Fruit fly (Drosophila melanogaster): ENCODE measurements around the gene tomb.

Gene tomb

DNA sequence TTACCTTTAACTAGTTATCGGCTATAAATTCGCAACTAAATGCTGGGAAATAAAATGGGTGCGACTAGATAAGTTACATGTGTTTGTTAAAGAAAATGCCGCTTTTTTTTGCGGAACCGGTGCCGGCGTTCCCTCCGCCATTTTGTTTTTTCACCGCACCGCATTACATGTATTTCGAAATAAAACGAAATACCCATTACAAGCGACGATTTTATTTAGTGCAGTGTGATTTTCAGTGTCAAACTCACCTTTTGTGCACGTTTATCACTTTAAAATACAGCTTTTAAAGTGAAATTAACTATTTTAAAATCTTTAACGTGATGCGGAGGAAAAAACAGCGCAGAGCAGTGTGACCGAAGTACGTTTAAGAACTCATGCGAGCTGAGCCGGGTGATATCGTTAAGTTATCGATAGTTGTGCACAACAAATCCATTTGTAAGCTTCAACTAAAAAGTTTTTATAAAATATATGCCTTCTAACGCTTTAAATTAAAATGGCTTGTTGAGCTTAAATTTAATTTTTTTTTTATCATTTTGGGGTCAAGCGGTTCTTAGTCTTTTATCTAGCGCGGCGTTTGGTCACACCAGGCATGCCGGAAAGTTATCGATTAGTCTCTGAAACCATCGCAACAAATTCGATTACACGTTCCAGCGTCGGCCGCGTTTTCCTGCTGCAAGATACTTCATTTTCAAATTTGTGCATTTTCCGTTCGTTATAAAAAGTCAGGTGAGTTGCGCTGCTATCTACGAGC, 5.6 kb upstream of the tomb start, which contains the start of the genes Hel25E and Lam:
Hel25E (minus strand) TSS at position 380 of the 751 bp plus-strand sequence.
Lam (plus strand) TSS at position 546 of the 751 bp plus-strand sequence.
- TF ChIP-seq Mnt (GFP tag; optimal IDR thresholded peaks at IDR 0.05): peak; percentile 56
- TF ChIP-seq CG5204 (GFP tag; optimal IDR thresholded peaks at IDR 0.05): no peak
- TF ChIP-seq CG7101 (tag; optimal IDR thresholded peaks at IDR 0.05): peak; percentile 5
- TF ChIP-seq CG11617 (GFP tag; optimal IDR thresholded peaks at IDR 0.05): peak; percentile 40

DNA sequence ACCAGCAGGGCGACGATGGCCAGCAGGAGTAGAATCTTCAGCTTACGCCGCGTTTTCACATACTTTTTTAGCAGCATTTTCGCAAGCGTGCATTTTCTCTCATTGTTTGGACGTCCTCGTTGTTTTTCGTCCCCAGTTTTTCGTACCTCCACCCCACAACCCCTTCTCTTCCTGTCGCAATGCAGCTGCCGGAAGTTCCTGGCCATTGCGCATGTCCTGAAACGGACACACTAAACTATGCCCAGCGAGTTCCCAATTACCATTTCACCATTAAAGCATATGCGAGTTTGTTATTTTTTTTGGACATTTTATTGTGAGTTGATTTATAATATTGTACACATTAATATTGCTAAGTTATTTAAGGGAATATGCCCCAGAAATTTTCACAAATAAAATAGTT, 2.5 kb upstream of the tomb start, which contains the start of gene CG14015:
CG14015 (minus strand) TSS at position 163 of the 400 bp plus-strand sequence.
- TF ChIP-seq CG12768 (GFP tag; optimal IDR thresholded peaks at IDR 0.05) (no peak), Crg-1 (GFP tag; optimal IDR thresholded peaks at IDR 0.05) (no peak)

DNA sequence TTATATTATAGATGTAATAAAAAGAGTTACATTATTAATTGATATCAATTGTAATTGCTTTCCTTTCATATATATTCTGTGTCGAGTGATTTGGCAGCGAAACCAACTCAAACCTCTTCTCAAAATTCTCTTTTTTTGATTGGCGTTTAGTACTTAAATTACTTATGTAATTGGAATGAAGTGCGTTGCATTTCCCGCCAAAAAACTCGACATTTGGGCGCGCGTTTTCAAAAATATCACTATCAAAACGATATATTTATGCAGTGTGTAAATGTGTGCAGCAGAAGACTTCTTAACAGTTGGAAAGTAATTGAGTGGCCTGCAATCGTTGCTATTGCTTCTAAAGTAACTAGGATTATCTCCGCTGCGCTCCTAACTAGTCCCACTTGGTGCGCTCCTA, 505 bp upstream of the tomb start:
- no peak for TF ChIP-seq cic (GFP tag; optimal IDR thresholded peaks at IDR 0.05)
- TF ChIP-seq Crg-1 (GFP tag; optimal IDR thresholded peaks at IDR 0.05): no peak
- no peak for TF ChIP-seq pad (GFP tag; optimal IDR thresholded peaks at IDR 0.05)
- TF ChIP-seq CG14711 (tag; optimal IDR thresholded peaks at IDR 0.05): no peak
- no peak for TF ChIP-seq CG11617 (GFP tag; optimal IDR thresholded peaks at IDR 0.05)
- no peak for TF ChIP-seq CG7101 (tag; optimal IDR thresholded peaks at IDR 0.05)
- TF ChIP-seq bab1 (GFP tag; optimal IDR thresholded peaks at IDR 0.05): no peak
- TF ChIP-seq CG1620 (GFP tag; optimal IDR thresholded peaks at IDR 0.05): no peak
- no peak for TF ChIP-seq cnc (optimal IDR thresholded peaks at IDR 0.05)
- no peak for TF ChIP-seq CG5204 (GFP tag; optimal IDR thresholded peaks at IDR 0.05)
- TF ChIP-seq CG12768 (GFP tag; optimal IDR thresholded peaks at IDR 0.05): no peak
- no peak for TF ChIP-seq kay (GFP tag; ENCODE audit: borderline replicate concordance)
- TF ChIP-seq CG7045 (GFP tag; optimal IDR thresholded peaks at IDR 0.05): no peak
- no peak for TF ChIP-seq Clk (GFP tag; optimal IDR thresholded peaks at IDR 0.05)
- TF ChIP-seq CG33017 (tag; optimal IDR thresholded peaks at IDR 0.05): no peak
- no peak for TF ChIP-seq tj (GFP tag; optimal IDR thresholded peaks at IDR 0.05)
- TF ChIP-seq Hr96 (GFP tag; optimal IDR thresholded peaks at IDR 0.05): no peak
- no peak for TF ChIP-seq ovo (GFP tag; optimal IDR thresholded peaks at IDR 0.05)
- TF ChIP-seq Mnt (GFP tag; optimal IDR thresholded peaks at IDR 0.05): no peak
- no peak for TF ChIP-seq toe (GFP tag; optimal IDR thresholded peaks at IDR 0.05)

DNA sequence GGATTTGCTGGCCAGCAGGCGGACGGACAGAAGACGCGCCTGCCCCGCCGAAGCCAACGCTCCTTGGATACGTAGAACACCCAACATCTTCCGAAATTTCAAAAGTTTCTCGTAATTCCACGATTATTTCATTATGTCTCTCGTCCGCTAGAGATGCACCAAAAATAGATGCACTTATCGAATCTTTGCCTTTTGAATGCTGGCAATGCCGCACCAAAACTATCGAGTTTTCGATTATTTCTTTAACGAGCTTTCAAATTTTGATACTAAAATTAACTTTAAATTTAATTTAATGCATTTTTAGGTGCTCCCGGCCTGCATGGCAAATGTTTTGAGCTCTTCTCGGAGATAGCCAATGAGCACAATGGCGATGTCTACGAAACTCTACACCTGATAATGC, 4.5 kb downstream of the tomb start, which contains the start of gene Coq6:
Coq6 (minus strand) TSS at position 163 of the 400 bp plus-strand sequence.
- TF ChIP-seq CG7101 (tag; optimal IDR thresholded peaks at IDR 0.05): no peak
- TF ChIP-seq bab1 (GFP tag; optimal IDR thresholded peaks at IDR 0.05): no peak
- no peak for TF ChIP-seq kay (GFP tag; ENCODE audit: borderline replicate concordance)
- no peak for TF ChIP-seq cnc (optimal IDR thresholded peaks at IDR 0.05)
- TF ChIP-seq CG7045 (GFP tag; optimal IDR thresholded peaks at IDR 0.05): no peak
- no peak for TF ChIP-seq Crg-1 (GFP tag; optimal IDR thresholded peaks at IDR 0.05)
- TF ChIP-seq Clk (GFP tag; optimal IDR thresholded peaks at IDR 0.05): no peak
- no peak for TF ChIP-seq CG14711 (tag; optimal IDR thresholded peaks at IDR 0.05)
- no peak for TF ChIP-seq CG5204 (GFP tag; optimal IDR thresholded peaks at IDR 0.05)

DNA sequence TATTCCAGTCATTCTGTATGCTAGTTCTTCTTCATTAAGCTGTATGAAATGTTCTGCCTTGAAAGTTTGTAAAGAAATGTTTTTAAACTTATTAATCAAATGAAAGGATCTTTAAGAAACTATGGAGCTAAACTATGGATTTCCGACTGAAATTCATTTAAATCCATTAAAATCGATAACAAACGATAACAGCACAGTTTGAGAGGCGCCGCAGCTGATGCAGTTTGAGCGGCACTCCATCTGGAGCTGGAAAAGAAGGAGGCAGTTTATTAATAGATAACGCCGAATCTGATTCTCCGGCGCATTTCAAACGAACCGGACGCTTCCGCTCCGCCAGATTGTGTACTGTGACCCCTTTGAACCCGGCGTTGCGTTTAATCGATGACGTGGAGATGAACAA, 8.7 kb downstream of the tomb start, which contains the start of gene CG31915:
CG31915 (plus strand) TSS at position 263 of the 400 bp plus-strand sequence.
- TF ChIP-seq bab1 (GFP tag; optimal IDR thresholded peaks at IDR 0.05) (no peak), CG7101 (tag; optimal IDR thresholded peaks at IDR 0.05) (no peak), CG14711 (tag; optimal IDR thresholded peaks at IDR 0.05) (no peak), Mnt (GFP tag; optimal IDR thresholded peaks at IDR 0.05) (no peak), ovo (GFP tag; optimal IDR thresholded peaks at IDR 0.05) (no peak), cic (GFP tag; optimal IDR thresholded peaks at IDR 0.05) (no peak), tj (GFP tag; optimal IDR thresholded peaks at IDR 0.05) (no peak), CG1620 (GFP tag; optimal IDR thresholded peaks at IDR 0.05) (no peak), CG12768 (GFP tag; optimal IDR thresholded peaks at IDR 0.05) (no peak), CG11617 (GFP tag; optimal IDR thresholded peaks at IDR 0.05) (no peak), Clk (GFP tag; optimal IDR thresholded peaks at IDR 0.05) (no peak), CG5204 (GFP tag; optimal IDR thresholded peaks at IDR 0.05) (no peak), Hr96 (GFP tag; optimal IDR thresholded peaks at IDR 0.05) (no peak), toe (GFP tag; optimal IDR thresholded peaks at IDR 0.05) (no peak), CG33017 (tag; optimal IDR thresholded peaks at IDR 0.05) (no peak), cnc (optimal IDR thresholded peaks at IDR 0.05) (no peak), kay (GFP tag; ENCODE audit: borderline replicate concordance) (no peak), pad (GFP tag; optimal IDR thresholded peaks at IDR 0.05) (no peak), CG7045 (GFP tag; optimal IDR thresholded peaks at IDR 0.05) (no peak), Crg-1 (GFP tag; optimal IDR thresholded peaks at IDR 0.05) (no peak)

DNA sequence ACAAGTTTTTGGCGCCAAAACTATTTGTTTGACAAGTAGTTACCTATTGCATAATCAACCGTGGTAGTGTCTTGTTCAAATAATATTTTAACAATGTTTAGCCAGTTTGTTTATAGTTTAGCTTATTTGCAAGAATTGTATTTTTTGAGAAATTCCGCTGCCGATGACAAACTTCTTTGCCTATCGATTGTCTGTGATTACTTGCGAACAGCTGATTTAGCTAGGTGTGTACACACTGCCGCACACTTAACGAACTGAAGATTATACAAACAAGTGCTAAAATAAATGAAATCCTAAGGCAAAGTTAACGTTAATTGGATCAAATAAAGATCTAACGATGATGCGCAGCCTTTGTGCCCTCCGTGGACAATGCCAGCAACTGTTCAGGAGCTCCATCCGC, 9.8 kb downstream of the tomb start, which contains the start of gene Cox11:
Cox11 (plus strand) TSS at position 220 of the 400 bp plus-strand sequence.
- TF ChIP-seq ovo (GFP tag; optimal IDR thresholded peaks at IDR 0.05) (no peak), toe (GFP tag; optimal IDR thresholded peaks at IDR 0.05) (no peak), CG5204 (GFP tag; optimal IDR thresholded peaks at IDR 0.05) (no peak), CG33017 (tag; optimal IDR thresholded peaks at IDR 0.05) (no peak), Clk (GFP tag; optimal IDR thresholded peaks at IDR 0.05) (no peak), cnc (optimal IDR thresholded peaks at IDR 0.05) (no peak), Hr96 (GFP tag; optimal IDR thresholded peaks at IDR 0.05) (no peak), CG12768 (GFP tag; optimal IDR thresholded peaks at IDR 0.05) (no peak), CG1620 (GFP tag; optimal IDR thresholded peaks at IDR 0.05) (no peak), CG11617 (GFP tag; optimal IDR thresholded peaks at IDR 0.05) (no peak), bab1 (GFP tag; optimal IDR thresholded peaks at IDR 0.05) (no peak), CG7045 (GFP tag; optimal IDR thresholded peaks at IDR 0.05) (no peak), kay (GFP tag; ENCODE audit: borderline replicate concordance) (no peak)

Data from whole organism, adult.